Fruit fly (Drosophila melanogaster) whole organism, embryonic: ENCODE results near the gene CG42525.

Source experiments
- Aef1 ChIP-seq: fragments of 200-800 bp; sonication (Bioruptor generic); IDR thresholded peaks from 3 replicates; pipeline ENCODE4 v1.3.6; 2022; ENCODE audit warnings: missing biosample characterization, missing genetic modification characterization
- Atf6 ChIP-seq: fragments of 200-800 bp; sonication (Bioruptor generic); IDR thresholded peaks from 2 replicates; pipeline ENCODE4 v1.3.6; 2022; ENCODE audit warnings: missing biosample characterization, missing genetic modification characterization
- CG10979 ChIP-seq: fragments of 200-800 bp; sonication (Bioruptor generic); optimal IDR thresholded peaks from 2 replicates; lab custom pipeline; 2018; ENCODE audit warnings: missing biosample characterization, mild to moderate bottlenecking, missing genetic modification characterization, moderate library complexity
- CG14667 ChIP-seq: fragments of 200-800 bp; sonication (Bioruptor generic); IDR thresholded peaks from 2 replicates; pipeline ENCODE4 v1.3.6; 2022; ENCODE audit warnings: missing biosample characterization, missing genetic modification characterization
- CG14710 ChIP-seq: fragments of 200-800 bp; sonication (Bioruptor generic); optimal IDR thresholded peaks from 3 replicates; lab custom pipeline; 2019; ENCODE audit warnings: missing biosample characterization, mild to moderate bottlenecking, missing genetic modification characterization, moderate library complexity
- CG1603 ChIP-seq: fragments of 200-800 bp; sonication (Bioruptor generic); optimal IDR thresholded peaks from 2 replicates; lab custom pipeline; 2019; ENCODE audit warnings: missing biosample characterization, mild to moderate bottlenecking, missing genetic modification characterization, moderate library complexity
- CG17829 ChIP-seq: fragments of 200-800 bp; optimal IDR thresholded peaks from 2 replicates; lab custom pipeline; 2019; ENCODE audit warnings: missing biosample characterization, mild to moderate bottlenecking, missing genetic modification characterization, moderate library complexity
- CG1792 ChIP-seq: fragments of 200-800 bp; sonication (Bioruptor generic); optimal IDR thresholded peaks from 2 replicates; lab custom pipeline; 2016; ENCODE audit warnings: missing biosample characterization, missing genetic modification characterization
- CG34224 ChIP-seq: fragments of 200-800 bp; sonication (Bioruptor generic); IDR thresholded peaks from 3 replicates; pipeline ENCODE4 v1.3.6; 2022; ENCODE audit warnings: missing biosample characterization, missing genetic modification characterization; ENCODE audit not compliant: partially characterized antibody
- CG4404 ChIP-seq: fragments of 200-800 bp; sonication (Bioruptor generic); IDR thresholded peaks from 2 replicates; pipeline ENCODE4 v1.3.6; 2022; ENCODE audit warnings: missing biosample characterization, missing genetic modification characterization
- CG6654 ChIP-seq: fragments of 200-800 bp; sonication (Bioruptor generic); optimal IDR thresholded peaks from 2 replicates; lab custom pipeline; 2017; ENCODE audit warnings: missing biosample characterization, mild to moderate bottlenecking, missing genetic modification characterization
- CG8924 ChIP-seq: fragments of 200-800 bp; optimal IDR thresholded peaks from 3 replicates; lab custom pipeline; 2019; ENCODE audit warnings: missing biosample characterization, mild to moderate bottlenecking, missing genetic modification characterization, moderate library complexity
- CG9609 ChIP-seq: fragments of 200-800 bp; sonication (Bioruptor generic); optimal IDR thresholded peaks from 3 replicates; lab custom pipeline; 2016; ENCODE audit warnings: missing biosample characterization, missing genetic modification characterization
- CG9727 ChIP-seq: fragments of 200-800 bp; sonication (Bioruptor generic); optimal IDR thresholded peaks from 3 replicates; lab custom pipeline; 2017; ENCODE audit warnings: missing biosample characterization, mild to moderate bottlenecking, missing genetic modification characterization
- Camta ChIP-seq: fragments of 200-800 bp; sonication (Bioruptor generic); optimal IDR thresholded peaks from 2 replicates; lab custom pipeline; 2016; ENCODE audit warnings: missing biosample characterization, missing genetic modification characterization
- CoRest ChIP-seq: fragments of 200-800 bp; sonication (Bioruptor generic); optimal IDR thresholded peaks from 3 replicates; lab custom pipeline; 2018; ENCODE audit warnings: missing biosample characterization, mild to moderate bottlenecking, missing genetic modification characterization, moderate library complexity
- D19A ChIP-seq: fragments of 200-800 bp; optimal IDR thresholded peaks from 3 replicates; lab custom pipeline; 2019; ENCODE audit warnings: missing biosample characterization, mild to moderate bottlenecking, missing genetic modification characterization, moderate library complexity
- Drgx ChIP-seq: fragments of 200-800 bp; sonication (Bioruptor generic); IDR thresholded peaks from 2 replicates; pipeline ENCODE4 v1.3.6; 2022; ENCODE audit warnings: missing biosample characterization, missing genetic modification characterization
- E2f2 ChIP-seq: fragments of 200-800 bp; sonication (Bioruptor generic); IDR thresholded peaks from 2 replicates; pipeline ENCODE4 v1.3.6; 2022; ENCODE audit warnings: missing biosample characterization, missing genetic modification characterization
- Elba2 ChIP-seq: fragments of 200-800 bp; sonication (Bioruptor generic); optimal IDR thresholded peaks from 3 replicates; lab custom pipeline; 2016; ENCODE audit warnings: missing biosample characterization, missing genetic modification characterization
- H15 ChIP-seq: fragments of 200-800 bp; sonication (Bioruptor generic); IDR thresholded peaks from 3 replicates; pipeline ENCODE4 v1.3.6; 2022; ENCODE audit warnings: missing biosample characterization, missing genetic modification characterization
- H2.0 ChIP-seq: fragments of 200-800 bp; sonication (Bioruptor generic); IDR thresholded peaks from 2 replicates; pipeline ENCODE4 v1.3.6; 2022; ENCODE audit warnings: missing biosample characterization, missing genetic modification characterization
- Hr39 ChIP-seq: fragments of >200 bp; optimal IDR thresholded peaks from 2 replicates; lab custom pipeline; 2017
- Lpt ChIP-seq: fragments of >200 bp; optimal IDR thresholded peaks from 2 replicates; lab custom pipeline; 2018; ENCODE audit warnings: missing biosample characterization, missing genetic modification characterization
- MBD-R2 ChIP-seq: fragments of 200-800 bp; sonication (Bioruptor generic); IDR thresholded peaks from 2 replicates; pipeline ENCODE4 v1.3.6; 2022; ENCODE audit warnings: missing biosample characterization, missing genetic modification characterization
- Nf-YA ChIP-seq: fragments of 200-800 bp; sonication (Bioruptor generic); IDR thresholded peaks from 2 replicates; pipeline ENCODE4 v1.3.6; 2022; ENCODE audit warnings: missing biosample characterization, missing genetic modification characterization
- Vsx1 ChIP-seq: fragments of 200-800 bp; sonication (Bioruptor generic); optimal IDR thresholded peaks from 2 replicates; lab custom pipeline; 2017; ENCODE audit warnings: missing biosample characterization, mild to moderate bottlenecking, missing genetic modification characterization, missing genetic modification reagents
- bcd ChIP-seq: fragments of 200-800 bp; sonication (Bioruptor generic); optimal IDR thresholded peaks from 2 replicates; lab custom pipeline; 2017; ENCODE audit warnings: missing biosample characterization, mild to moderate bottlenecking, missing genetic modification characterization
- bsh ChIP-seq, 2 experiments: fragments of 200-800 bp; sonication (Bioruptor generic); optimal IDR thresholded peaks; 2 replicates each; lab custom pipeline; 2017 to 2018; ENCODE audit warnings: mild to moderate bottlenecking in 2 of 2, missing biosample characterization in 2 of 2, missing genetic modification characterization in 2 of 2, moderate library complexity in 1 of 2
- cad ChIP-seq: fragments of >200 bp; optimal IDR thresholded peaks from 2 replicates; lab custom pipeline; 2017; ENCODE audit warnings: missing biosample characterization, missing genetic modification characterization
- croc ChIP-seq: fragments of 200-800 bp; sonication (Bioruptor generic); conservative IDR thresholded peaks from 3 replicates; pipeline ENCODE4 v1.3.6; 2022; ENCODE audit warnings: missing biosample characterization, missing genetic modification characterization
- cwo ChIP-seq: fragments of 200-800 bp; sonication (Bioruptor generic); optimal IDR thresholded peaks from 3 replicates; lab custom pipeline; 2017; ENCODE audit warnings: missing biosample characterization, missing genetic modification characterization, mild to moderate bottlenecking, moderate library complexity, missing genetic modification reagents
- gcm2 ChIP-seq: fragments of 200-800 bp; sonication (Bioruptor generic); optimal IDR thresholded peaks from 2 replicates; lab custom pipeline; 2016; ENCODE audit warnings: missing biosample characterization, missing genetic modification characterization
- gsb-n ChIP-seq: fragments of 200-800 bp; sonication (Bioruptor generic); optimal IDR thresholded peaks from 3 replicates; lab custom pipeline; 2018; ENCODE audit warnings: missing biosample characterization, mild to moderate bottlenecking, missing genetic modification characterization
- hb ChIP-seq: fragments of 200-800 bp; sonication (Bioruptor generic); IDR thresholded peaks from 3 replicates; pipeline ENCODE4 v1.3.6; 2022; ENCODE audit warnings: missing biosample characterization, missing genetic modification characterization; ENCODE audit not compliant: partially characterized antibody
- kah ChIP-seq: fragments of 200-800 bp; sonication (Bioruptor generic); optimal IDR thresholded peaks from 2 replicates; lab custom pipeline; 2018; ENCODE audit warnings: missing biosample characterization, mild to moderate bottlenecking, missing genetic modification characterization
- kni ChIP-seq: fragments of 200-800 bp; sonication (Bioruptor generic); optimal IDR thresholded peaks from 3 replicates; lab custom pipeline; 2017; ENCODE audit warnings: mild to moderate bottlenecking, missing biosample characterization, missing genetic modification reagents, missing genetic modification characterization
- lbe ChIP-seq: fragments of 200-800 bp; sonication (Bioruptor generic); optimal IDR thresholded peaks from 2 replicates; lab custom pipeline; 2016; ENCODE audit warnings: missing biosample characterization, mild to moderate bottlenecking, missing genetic modification characterization
- nmo ChIP-seq: fragments of 200-800 bp; sonication (Bioruptor generic); optimal IDR thresholded peaks from 2 replicates; lab custom pipeline; 2018; ENCODE audit warnings: missing biosample characterization, mild to moderate bottlenecking, missing genetic modification characterization, moderate library complexity
- pan ChIP-seq, 4 experiments: fragments of >200 bp in 3 of 4; fragments of 200-800 bp in 1 of 4; sonication (Bioruptor generic) in 1 of 4; optimal IDR thresholded peaks in 3 of 4; IDR thresholded peaks in 1 of 4; 2 replicates each; pipeline versions ENCODE4 v1.3.6 to Lab custom; 2017 to 2022; ENCODE audit warnings: missing biosample characterization in 2 of 4, missing genetic modification characterization in 2 of 4, mixed read lengths in 1 of 4
- pfk ChIP-seq: fragments of 200-800 bp; sonication (Bioruptor generic); optimal IDR thresholded peaks from 2 replicates; lab custom pipeline; 2018; ENCODE audit warnings: missing biosample characterization, mild to moderate bottlenecking, missing genetic modification characterization, moderate library complexity
- run ChIP-seq: fragments of 200-800 bp; sonication (Bioruptor generic); optimal IDR thresholded peaks from 3 replicates; lab custom pipeline; 2018; ENCODE audit warnings: missing biosample characterization, mild to moderate bottlenecking, missing genetic modification characterization
- schlank ChIP-seq: fragments of 200-800 bp; sonication (Bioruptor generic); optimal IDR thresholded peaks from 2 replicates; lab custom pipeline; 2018; ENCODE audit warnings: missing biosample characterization, mild to moderate bottlenecking, missing genetic modification characterization
- sens ChIP-seq: fragments of 200-800 bp; sonication (Bioruptor generic); peaks from one replicate; lab custom pipeline; 2016; ENCODE audit warnings: missing biosample characterization, missing genetic modification characterization
- sima ChIP-seq: fragments of 200-800 bp; sonication (Bioruptor generic); optimal IDR thresholded peaks from 2 replicates; lab custom pipeline; 2016; ENCODE audit warnings: missing biosample characterization, missing genetic modification characterization
- vnd ChIP-seq: fragments of 200-800 bp; sonication (Bioruptor generic); IDR thresholded peaks from 3 replicates; pipeline ENCODE4 v1.3.6; 2022; ENCODE audit warnings: missing biosample characterization, missing genetic modification characterization; ENCODE audit not compliant: partially characterized antibody
- vvl ChIP-seq: fragments of 200-800 bp; sonication (Bioruptor generic); IDR thresholded peaks from 2 replicates; pipeline ENCODE4 v1.3.6; 2022; ENCODE audit warnings: missing biosample characterization, missing genetic modification characterization
- zfh1 ChIP-seq: fragments of 200-800 bp; sonication (Bioruptor generic); IDR thresholded peaks from 3 replicates; pipeline ENCODE4 v1.3.6; 2022; ENCODE audit warnings: missing biosample characterization, missing genetic modification characterization

CG42525 gene

DNA sequence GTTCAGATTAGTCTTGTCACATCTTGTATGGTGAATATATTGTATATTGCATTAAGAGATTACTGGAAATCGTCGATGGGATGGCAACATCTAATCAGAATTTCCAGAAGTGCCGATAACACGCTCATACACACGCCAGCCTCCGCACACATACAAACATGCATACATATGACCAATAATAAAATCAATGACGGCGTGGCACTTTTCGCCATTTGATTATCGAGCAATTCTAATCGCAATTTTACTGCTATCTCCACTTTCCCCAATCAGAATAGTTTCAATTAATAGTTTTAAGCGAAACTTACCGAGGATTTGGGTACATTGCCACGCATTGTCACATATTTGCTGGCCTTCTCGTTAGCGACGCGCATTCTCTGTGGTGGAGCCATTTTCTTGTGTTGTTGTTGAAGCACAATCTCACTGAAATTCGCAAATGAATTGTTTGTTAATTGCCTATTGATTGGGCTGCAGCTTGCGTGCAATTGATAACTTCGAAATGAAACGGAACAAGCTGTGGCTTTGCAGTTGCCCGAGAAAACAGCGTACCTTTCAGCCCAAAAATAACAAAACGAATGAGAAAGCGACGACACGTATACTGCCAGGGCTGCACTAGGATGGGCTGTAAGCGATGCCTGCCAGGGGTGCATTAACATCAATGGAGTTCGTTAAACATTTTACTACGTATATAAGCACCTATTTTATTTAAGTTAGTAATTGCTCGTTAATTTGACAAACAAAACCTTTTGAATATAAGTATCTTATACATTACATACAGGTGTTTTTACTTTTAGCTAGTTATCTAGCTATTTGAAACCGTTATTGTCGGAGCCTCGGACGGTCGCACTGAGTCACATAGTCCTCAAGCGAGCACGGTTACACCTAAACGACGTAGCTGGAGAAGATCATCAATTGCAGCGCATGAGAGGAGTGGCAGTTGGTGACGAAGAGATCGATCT is 9.2 kb upstream of the CG42525 start, which contains the start of the genes CG32276 and gry (continued):
- TF ChIP-seq CG9727 (GFP tag; lab: Kevin White, UChicago) (peak; percentile 73), hb (GFP tag; lab: Robert Waterston, UW) (no peak), Atf6 (GFP tag; lab: Robert Waterston, UW) (peak; percentile 39; the same call in 1 of the 2 replicates), gsb-n (tag; lab: Kevin White, UChicago) (no peak), vnd (GFP tag; lab: Robert Waterston, UW) (no peak), pfk (GFP tag; lab: Kevin White, UChicago) (peak; percentile 57), H15 (GFP tag; lab: Robert Waterston, UW) (peak; percentile 63; the same call in 2 of the 3 replicates), sens (GFP tag; lab: Kevin White, UChicago) (peak; percentile 94), Aef1 (peak; percentile 70), CG1603 (tag; lab: Kevin White, UChicago) (peak; percentile 86), kni (GFP tag; lab: Kevin White, UChicago) (no peak), schlank (no peak), cwo (peak; percentile 61), nmo (GFP tag; lab: Kevin White, UChicago) (peak; percentile 84), bsh (GFP tag; optimal IDR thresholded peaks at IDR 0.05; lab: Kevin White, UChicago) (peak in 1 of 2 experiments; percentile 66), croc (GFP tag; lab: Robert Waterston, UW) (no peak), zfh1 (peak; percentile 67; the same call in 2 of the 3 replicates), Lpt (GFP tag; lab: Kevin White, UChicago) (no peak), Elba2 (GFP tag; lab: Kevin White, UChicago) (peak; percentile 64), bcd (GFP tag; lab: Kevin White, UChicago) (peak; percentile 73), gcm2 (GFP tag; lab: Kevin White, UChicago) (peak; percentile 39), CG1792 (GFP tag; lab: Kevin White, UChicago) (no peak), Nf-YA (GFP tag; lab: Robert Waterston, UW) (no peak), Hr39 (lab: Kevin White, UChicago) (no peak), H2.0 (no peak; the same call in 1 of the 2 replicates), Vsx1 (GFP tag; lab: Kevin White, UChicago) (no peak), CG10979 (tag; lab: Kevin White, UChicago) (peak; percentile 71), CG17829 (tag; lab: Kevin White, UChicago) (peak; percentile 87), MBD-R2 (GFP tag; lab: Robert Waterston, UW) (peak; percentile 85), CG4404 (GFP tag; lab: Robert Waterston, UW) (peak; percentile 33; the same call in 1 of the 2 replicates), CG6654 (no peak), kah (no peak), run (tag; lab: Kevin White, UChicago) (no peak), CG8924 (tag; lab: Kevin White, UChicago) (peak; percentile 82), D19A (tag; lab: Kevin White, UChicago) (no peak), CoRest (tag; lab: Kevin White, UChicago) (peak; percentile 78), CG9609 (GFP tag; lab: Kevin White, UChicago) (peak; percentile 82), cad (GFP tag; lab: Kevin White, UChicago) (no peak), vvl (GFP tag; lab: Robert Waterston, UW) (peak; percentile 82), E2f2 (GFP tag; lab: Robert Waterston, UW) (peak; percentile 53), Camta (GFP tag; lab: Kevin White, UChicago) (peak; percentile 42), Drgx (GFP tag; lab: Robert Waterston, UW) (peak; percentile 55; the same call in 1 of the 2 replicates), lbe (GFP tag; lab: Kevin White, UChicago) (peak; percentile 73), CG14710 (tag; lab: Kevin White, UChicago) (peak; percentile 91), sima (no peak), CG34224 (GFP tag; lab: Robert Waterston, UW) (no peak; the same call in 2 of the 3 replicates), pan (optimal IDR thresholded peaks at IDR 0.05; lab: Kevin White, UChicago) (no peak), pan (GFP tag; optimal IDR thresholded peaks at IDR 0.05 in 1 of 2, IDR thresholded peaks at IDR 0.05 in 1 of 2) (peak in 1 of 2 experiments; percentile 29), CG14667 (peak; percentile 51; the same call in 1 of the 2 replicates)
